Fruit fly (Drosophila melanogaster): ENCODE data around the gene CG13855.

Gene CG13855

DNA sequence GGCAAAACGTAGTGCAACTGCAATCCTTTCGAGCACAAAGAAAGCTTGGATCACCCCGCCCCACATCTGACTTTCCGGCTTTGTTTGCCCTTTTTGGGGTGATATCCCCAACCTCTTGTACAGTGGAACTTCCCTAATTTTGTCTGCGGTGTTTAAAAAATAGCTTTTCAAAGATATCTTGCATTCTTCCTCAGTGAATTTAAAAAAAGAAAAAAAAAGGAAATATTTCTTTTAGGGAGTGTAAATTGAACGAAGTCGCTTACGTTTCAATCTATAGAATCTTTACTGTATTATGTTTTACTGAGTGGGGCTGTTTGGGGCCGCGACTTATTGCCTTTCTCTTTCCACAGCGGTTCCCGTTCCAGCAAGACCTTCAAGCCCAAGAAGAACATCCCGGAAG is 15.9 kb downstream of the CG13855 start:
- TF ChIP-seq fru (GFP tag; optimal IDR thresholded peaks at IDR 0.05): peak; percentile 85
- TF ChIP-seq CrebA (GFP tag; optimal IDR thresholded peaks at IDR 0.05; ENCODE audit: borderline replicate concordance): no peak
- TF ChIP-seq foxo (GFP tag; optimal IDR thresholded peaks at IDR 0.05): peak; percentile 44 to 86
- peak; percentile 84 for TF ChIP-seq HLH106 (tag; optimal IDR thresholded peaks at IDR 0.05)
- TF ChIP-seq sage (GFP tag; optimal IDR thresholded peaks at IDR 0.05): peak; percentile 35
- peak; percentile 76 for TF ChIP-seq br (GFP tag; optimal IDR thresholded peaks at IDR 0.05)
- peak; percentile 82 for TF ChIP-seq ey (GFP tag; optimal IDR thresholded peaks at IDR 0.05)
- TF ChIP-seq brk (GFP tag; optimal IDR thresholded peaks at IDR 0.05): no peak
- peak; percentile 10 for TF ChIP-seq CG9705 (GFP tag; optimal IDR thresholded peaks at IDR 0.05)
- no peak for TF ChIP-seq Myc (optimal IDR thresholded peaks at IDR 0.05)
- TF ChIP-seq h (GFP tag; optimal IDR thresholded peaks at IDR 0.05): peak; percentile 85
- TF ChIP-seq N (GFP tag; optimal IDR thresholded peaks at IDR 0.05): no peak
- no peak for TF ChIP-seq dmrt93B (GFP tag; optimal IDR thresholded peaks at IDR 0.05)
- peak; percentile 83 for TF ChIP-seq rgr (GFP tag; optimal IDR thresholded peaks at IDR 0.05)
- TF ChIP-seq Hr83 (GFP tag; optimal IDR thresholded peaks at IDR 0.05; ENCODE audit: poor library complexity, severe bottlenecking): peak; percentile 44
- no peak for TF ChIP-seq Mio (GFP tag; optimal IDR thresholded peaks at IDR 0.05)
- TF ChIP-seq CG32264 (GFP tag; optimal IDR thresholded peaks at IDR 0.05): peak; percentile 81
- TF ChIP-seq Hnf4 (GFP tag; optimal IDR thresholded peaks at IDR 0.05): no peak
- no peak for TF ChIP-seq dl (GFP tag; optimal IDR thresholded peaks at IDR 0.05; ENCODE audit: insufficient read depth in 1 of 2, partially characterized antibody in 2 of 2)
- no peak for TF ChIP-seq Rel (GFP tag; optimal IDR thresholded peaks at IDR 0.05)
- peak; percentile 47 for TF ChIP-seq Rel (tag; optimal IDR thresholded peaks at IDR 0.05)
- TF ChIP-seq psq (GFP tag; optimal IDR thresholded peaks at IDR 0.05): peak; percentile 70
- TF ChIP-seq tai (GFP tag; optimal IDR thresholded peaks at IDR 0.05): no peak
- TF ChIP-seq lola (GFP tag; optimal IDR thresholded peaks at IDR 0.05): no peak
- TF ChIP-seq dsf (GFP tag; optimal IDR thresholded peaks at IDR 0.05; ENCODE audit: borderline replicate concordance): no peak
- TF ChIP-seq jim (GFP tag; optimal IDR thresholded peaks at IDR 0.05): no peak
- TF ChIP-seq pan (optimal IDR thresholded peaks at IDR 0.05): no peak
- TF ChIP-seq usp (GFP tag; optimal IDR thresholded peaks at IDR 0.05): no peak
- no peak for TF ChIP-seq Dfd (GFP tag; optimal IDR thresholded peaks at IDR 0.05)
- no peak for TF ChIP-seq Vsx2 (GFP tag; optimal IDR thresholded peaks at IDR 0.05; ENCODE audit: partially characterized antibody)
- peak; percentile 70 for TF ChIP-seq Sp1 (GFP tag; optimal IDR thresholded peaks at IDR 0.05)
- no peak for TF ChIP-seq Hr78 (GFP tag; optimal IDR thresholded peaks at IDR 0.05)
- peak; percentile 79 for TF ChIP-seq OdsH (GFP tag; optimal IDR thresholded peaks at IDR 0.05)
- TF ChIP-seq Dif (GFP tag; optimal IDR thresholded peaks at IDR 0.05; ENCODE audit: partially characterized antibody): no peak
- TF ChIP-seq Jra (GFP tag; optimal IDR thresholded peaks at IDR 0.05): no peak
- TF ChIP-seq GATAd (GFP tag; optimal IDR thresholded peaks at IDR 0.05): no peak
- peak; percentile 67 for TF ChIP-seq woc (GFP tag; optimal IDR thresholded peaks at IDR 0.05)
- TF ChIP-seq sv (GFP tag; optimal IDR thresholded peaks at IDR 0.05): peak; percentile 29
- no peak for TF ChIP-seq Abd-B (GFP tag; optimal IDR thresholded peaks at IDR 0.05)

DNA sequence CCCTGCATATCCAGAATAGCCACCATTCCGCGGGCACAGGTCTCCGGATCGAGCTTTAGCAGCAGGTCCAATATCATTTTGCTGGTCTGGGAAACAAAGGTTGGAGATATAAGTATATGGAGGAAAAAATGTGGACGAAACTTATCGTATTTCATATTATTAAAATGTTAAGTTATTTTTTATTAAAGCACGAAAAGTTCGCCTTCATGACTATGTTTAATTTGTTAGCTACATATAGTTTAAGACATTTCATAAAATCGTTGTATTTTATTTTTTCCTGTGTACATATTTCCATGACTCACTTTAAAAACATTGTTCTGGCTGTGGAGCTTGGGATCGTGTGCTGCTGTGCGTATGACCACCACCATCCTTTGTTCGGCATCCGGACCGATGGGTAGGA is 18.3 kb downstream of the CG13855 start:
- no peak for TF ChIP-seq Rel (GFP tag; optimal IDR thresholded peaks at IDR 0.05)
- TF ChIP-seq Rel (tag; optimal IDR thresholded peaks at IDR 0.05): no peak
- no peak for TF ChIP-seq pan (optimal IDR thresholded peaks at IDR 0.05)
- peak; percentile 33 for TF ChIP-seq Jra (GFP tag; optimal IDR thresholded peaks at IDR 0.05)
- TF ChIP-seq Vsx2 (GFP tag; optimal IDR thresholded peaks at IDR 0.05; ENCODE audit: partially characterized antibody): no peak
- TF ChIP-seq Sp1 (GFP tag; optimal IDR thresholded peaks at IDR 0.05): no peak
- TF ChIP-seq GATAd (GFP tag; optimal IDR thresholded peaks at IDR 0.05): no peak
- no peak for TF ChIP-seq Dif (GFP tag; optimal IDR thresholded peaks at IDR 0.05; ENCODE audit: partially characterized antibody)
- TF ChIP-seq Hr83 (GFP tag; optimal IDR thresholded peaks at IDR 0.05; ENCODE audit: poor library complexity, severe bottlenecking): no peak
- peak; percentile 40 for TF ChIP-seq br (GFP tag; optimal IDR thresholded peaks at IDR 0.05)
- no peak for TF ChIP-seq CrebA (GFP tag; optimal IDR thresholded peaks at IDR 0.05; ENCODE audit: borderline replicate concordance)
- no peak for TF ChIP-seq brk (GFP tag; optimal IDR thresholded peaks at IDR 0.05)
- TF ChIP-seq CG9705 (GFP tag; optimal IDR thresholded peaks at IDR 0.05): no peak
- no peak for TF ChIP-seq jim (GFP tag; optimal IDR thresholded peaks at IDR 0.05)
- TF ChIP-seq dsf (GFP tag; optimal IDR thresholded peaks at IDR 0.05; ENCODE audit: borderline replicate concordance): no peak
- TF ChIP-seq sv (GFP tag; optimal IDR thresholded peaks at IDR 0.05): no peak
- no peak for TF ChIP-seq Hnf4 (GFP tag; optimal IDR thresholded peaks at IDR 0.05)
- peak; percentile 58 for TF ChIP-seq rgr (GFP tag; optimal IDR thresholded peaks at IDR 0.05)
- TF ChIP-seq dmrt93B (GFP tag; optimal IDR thresholded peaks at IDR 0.05): no peak
- TF ChIP-seq Myc (optimal IDR thresholded peaks at IDR 0.05): no peak
- TF ChIP-seq OdsH (GFP tag; optimal IDR thresholded peaks at IDR 0.05): peak; percentile 61
- TF ChIP-seq psq (GFP tag; optimal IDR thresholded peaks at IDR 0.05): peak; percentile 44
- peak; percentile 39 for TF ChIP-seq fru (GFP tag; optimal IDR thresholded peaks at IDR 0.05)
- TF ChIP-seq sage (GFP tag; optimal IDR thresholded peaks at IDR 0.05): peak; percentile 41
- peak; percentile 51 for TF ChIP-seq h (GFP tag; optimal IDR thresholded peaks at IDR 0.05)
- no peak for TF ChIP-seq Hr78 (GFP tag; optimal IDR thresholded peaks at IDR 0.05)
- TF ChIP-seq Dfd (GFP tag; optimal IDR thresholded peaks at IDR 0.05): no peak
- no peak for TF ChIP-seq N (GFP tag; optimal IDR thresholded peaks at IDR 0.05)
- TF ChIP-seq woc (GFP tag; optimal IDR thresholded peaks at IDR 0.05): no peak
- no peak for TF ChIP-seq tai (GFP tag; optimal IDR thresholded peaks at IDR 0.05)
- no peak for TF ChIP-seq Abd-B (GFP tag; optimal IDR thresholded peaks at IDR 0.05)
- no peak for TF ChIP-seq lola (GFP tag; optimal IDR thresholded peaks at IDR 0.05)
- peak; percentile 37 for TF ChIP-seq ey (GFP tag; optimal IDR thresholded peaks at IDR 0.05)
- TF ChIP-seq Mio (GFP tag; optimal IDR thresholded peaks at IDR 0.05): no peak
- no peak for TF ChIP-seq CG32264 (GFP tag; optimal IDR thresholded peaks at IDR 0.05)
- peak; percentile 36 for TF ChIP-seq HLH106 (tag; optimal IDR thresholded peaks at IDR 0.05)
- TF ChIP-seq foxo (GFP tag; optimal IDR thresholded peaks at IDR 0.05): peak in 1 of 2 experiments; percentile 70
- TF ChIP-seq usp (GFP tag; optimal IDR thresholded peaks at IDR 0.05): no peak
- no peak for TF ChIP-seq dl (GFP tag; optimal IDR thresholded peaks at IDR 0.05; ENCODE audit: insufficient read depth in 1 of 2, partially characterized antibody in 2 of 2)
